Fruit fly (Drosophila melanogaster): ENCODE results near the gene CG4854.

The CG4854 gene

dm6 chr3R:19996433-19996832 is 31.4 kb upstream of the CG4854 start (continued):
- TF ChIP-seq lz (GFP tag; optimal IDR thresholded peaks at IDR 0.05) = peak; percentile 7
- TF ChIP-seq CG11294 (GFP tag; IDR thresholded peaks at IDR 0.05) = no peak
- no peak for TF ChIP-seq cyc (GFP tag; optimal IDR thresholded peaks at IDR 0.05)
- TF ChIP-seq Hr38 (GFP tag; optimal IDR thresholded peaks at IDR 0.05) = no peak
- no peak for TF ChIP-seq CG8632 (GFP tag; optimal IDR thresholded peaks at IDR 0.05)
- peak; percentile 14 for TF ChIP-seq Sox14 (GFP tag; optimal IDR thresholded peaks at IDR 0.05)
- no peak for TF ChIP-seq Eip93F (GFP tag; optimal IDR thresholded peaks at IDR 0.05)
- no peak for TF ChIP-seq CG7368 (GFP tag; optimal IDR thresholded peaks at IDR 0.05)
- no peak for TF ChIP-seq Ets96B (tag; optimal IDR thresholded peaks at IDR 0.05)
- TF ChIP-seq CG11902 (GFP tag; optimal IDR thresholded peaks at IDR 0.05) = no peak
- TF ChIP-seq Met (GFP tag; optimal IDR thresholded peaks at IDR 0.05) = no peak
- no peak for TF ChIP-seq CG1621 (tag; optimal IDR thresholded peaks at IDR 0.05)
- no peak for TF ChIP-seq Sox102F (GFP tag; optimal IDR thresholded peaks at IDR 0.05)
- peak; percentile 31 for TF ChIP-seq CG3919 (GFP tag; optimal IDR thresholded peaks at IDR 0.05)
- peak; percentile 1 for TF ChIP-seq CG10669 (GFP tag; optimal IDR thresholded peaks at IDR 0.05)
- TF ChIP-seq CG32006 (GFP tag; optimal IDR thresholded peaks at IDR 0.05) = peak; percentile 82
- TF ChIP-seq Hr4 (GFP tag; optimal IDR thresholded peaks at IDR 0.05) = peak; percentile 73

dm6 chr3R:19997526-19998070 is 30.3 kb upstream of the CG4854 start:
- TF ChIP-seq CG11902 (GFP tag; optimal IDR thresholded peaks at IDR 0.05) (no peak), CG10669 (GFP tag; optimal IDR thresholded peaks at IDR 0.05) (no peak), CG1621 (tag; optimal IDR thresholded peaks at IDR 0.05) (no peak), CG3919 (GFP tag; optimal IDR thresholded peaks at IDR 0.05) (no peak), Hr4 (GFP tag; optimal IDR thresholded peaks at IDR 0.05) (no peak), Ets21C (GFP tag; optimal IDR thresholded peaks at IDR 0.05) (no peak), CG4318 (GFP tag; optimal IDR thresholded peaks at IDR 0.05) (no peak)

DNA sequence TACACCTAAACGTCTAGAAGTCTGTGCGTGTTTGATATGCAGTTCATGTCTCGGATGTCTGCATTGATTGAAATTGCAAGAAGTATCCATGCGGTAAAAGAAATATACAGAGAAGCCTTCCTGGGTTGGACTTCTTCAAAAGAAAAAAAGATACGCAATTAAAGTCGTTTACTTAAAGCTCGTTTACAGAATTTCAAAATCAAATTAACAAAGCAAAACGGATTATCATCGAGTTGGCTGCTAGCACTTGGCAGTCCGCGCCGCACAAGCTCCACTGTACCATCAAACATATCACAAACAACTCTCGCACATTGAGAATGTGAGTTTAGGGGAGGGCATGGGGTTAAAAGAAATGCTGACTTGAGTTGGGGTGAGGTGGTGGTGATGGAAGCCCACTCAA is 29.4 kb upstream of the CG4854 start:
- TF ChIP-seq Gug (GFP tag; IDR thresholded peaks at IDR 0.05) (peak; percentile 74), CG34406 (GFP tag; optimal IDR thresholded peaks at IDR 0.05) (peak; percentile 55), CG6808 (GFP tag; optimal IDR thresholded peaks at IDR 0.05) (peak; percentile 60), Sox14 (GFP tag; optimal IDR thresholded peaks at IDR 0.05) (peak; percentile 80), acj6 (GFP tag; optimal IDR thresholded peaks at IDR 0.05) (peak; percentile 77), CG1621 (tag; optimal IDR thresholded peaks at IDR 0.05) (peak; percentile 57), fd59A (GFP tag; optimal IDR thresholded peaks at IDR 0.05) (peak; percentile 52), CG11762 (GFP tag; optimal IDR thresholded peaks at IDR 0.05; ENCODE audit: insufficient read depth) (peak; percentile 10), svp (GFP tag) (peak; percentile 73), CG10669 (GFP tag; optimal IDR thresholded peaks at IDR 0.05) (peak; percentile 66), fkh (GFP tag; optimal IDR thresholded peaks at IDR 0.05) (no peak), CG8119 (GFP tag; IDR thresholded peaks at IDR 0.05) (peak; percentile 76), CG15336 (GFP tag; IDR thresholded peaks at IDR 0.05) (peak; percentile 75), CG11902 (GFP tag; optimal IDR thresholded peaks at IDR 0.05) (peak; percentile 62), cyc (GFP tag; optimal IDR thresholded peaks at IDR 0.05) (peak; percentile 68), net (GFP tag; optimal IDR thresholded peaks at IDR 0.05) (peak; percentile 66), Eip75B (GFP tag; optimal IDR thresholded peaks at IDR 0.05) (peak; percentile 62), CG8319 (GFP tag; optimal IDR thresholded peaks at IDR 0.05) (peak; percentile 20), fd85E (GFP tag; optimal IDR thresholded peaks at IDR 0.05) (no peak), CG31627 (GFP tag; optimal IDR thresholded peaks at IDR 0.05) (peak; percentile 69), CG7368 (GFP tag; optimal IDR thresholded peaks at IDR 0.05) (peak; percentile 51), spab (GFP tag; optimal IDR thresholded peaks at IDR 0.05) (peak; percentile 34), Hr4 (GFP tag; optimal IDR thresholded peaks at IDR 0.05) (peak; percentile 72), CG10631 (GFP tag; optimal IDR thresholded peaks at IDR 0.05) (peak; percentile 68), CG8632 (GFP tag; optimal IDR thresholded peaks at IDR 0.05) (peak; percentile 57), eg (GFP tag; IDR thresholded peaks at IDR 0.05) (peak; percentile 77), Hr39 (GFP tag; optimal IDR thresholded peaks at IDR 0.05) (peak; percentile 76), dac (GFP tag; optimal IDR thresholded peaks at IDR 0.05) (peak; percentile 33), Lpt (GFP tag; optimal IDR thresholded peaks at IDR 0.05) (peak; percentile 76), CG6276 (GFP tag; optimal IDR thresholded peaks at IDR 0.05) (peak; percentile 54), Hr38 (GFP tag; optimal IDR thresholded peaks at IDR 0.05) (no peak), CG32006 (GFP tag; optimal IDR thresholded peaks at IDR 0.05) (peak; percentile 72), CG6792 (GFP tag; optimal IDR thresholded peaks at IDR 0.05) (peak; percentile 54), salr (GFP tag; optimal IDR thresholded peaks at IDR 0.05) (peak; percentile 43 to 48), CG16779 (tag; optimal IDR thresholded peaks at IDR 0.05) (peak; percentile 20), pdm3 (GFP tag; optimal IDR thresholded peaks at IDR 0.05) (peak; percentile 78), topi (GFP tag; optimal IDR thresholded peaks at IDR 0.05) (peak; percentile 57)

Measured in whole organism, prepupa.